Fruit fly (Drosophila melanogaster): ENCODE results near the gene pins.

Gene pins

dm6 chr3R:27558660-27559319 lies 23.9 kb upstream of the pins start, which contains the start of gene Klp98A (continued):
- no peak for TF ChIP-seq hbn (GFP tag; IDR thresholded peaks at IDR 0.05; ENCODE audit: partially characterized antibody)
- no peak for TF ChIP-seq Nf-YA (GFP tag; IDR thresholded peaks at IDR 0.05)
- TF ChIP-seq amos (GFP tag; IDR thresholded peaks at IDR 0.05; ENCODE audit: partially characterized antibody), result peak; percentile 51; the same call in 1 of the 2 replicates
- TF ChIP-seq CG13624 (GFP tag; optimal IDR thresholded peaks at IDR 0.05), result peak; percentile 70
- TF ChIP-seq CG3995 (GFP tag; optimal IDR thresholded peaks at IDR 0.05), result no peak
- TF ChIP-seq gcm (GFP tag; optimal IDR thresholded peaks at IDR 0.05), result no peak
- peak; percentile 3 for TF ChIP-seq CG7928 (GFP tag; optimal IDR thresholded peaks at IDR 0.05)
- TF ChIP-seq CG8290 (GFP tag; optimal IDR thresholded peaks at IDR 0.05), result peak; percentile 40
- TF ChIP-seq CG8290 (tag; optimal IDR thresholded peaks at IDR 0.05), result peak in 1 of 2 experiments; percentile 82
- peak; percentile 52 for TF ChIP-seq CG14710 (tag; optimal IDR thresholded peaks at IDR 0.05)
- no peak for TF ChIP-seq dysf (GFP tag; IDR thresholded peaks at IDR 0.05)
- TF ChIP-seq pita (GFP tag; optimal IDR thresholded peaks at IDR 0.05), result peak; percentile 84
- TF ChIP-seq CG10267 (tag; optimal IDR thresholded peaks at IDR 0.05), result peak; percentile 67
- peak; percentile 15; the same call in 1 of the 3 replicates for TF ChIP-seq row (GFP tag; IDR thresholded peaks at IDR 0.05)
- TF ChIP-seq NC2β (GFP tag; optimal IDR thresholded peaks at IDR 0.05), result peak; percentile 30
- TF ChIP-seq Ssrp (tag; optimal IDR thresholded peaks at IDR 0.05), result no peak
- TF ChIP-seq tio (GFP tag; optimal IDR thresholded peaks at IDR 0.05), result no peak
- peak; percentile 60; the same call in 1 of the 3 replicates for TF ChIP-seq Opbp (GFP tag; IDR thresholded peaks at IDR 0.05; ENCODE audit: partially characterized antibody)
- TF ChIP-seq CG32767 (GFP tag; IDR thresholded peaks at IDR 0.05), result peak; percentile 39; the same call in 1 of the 2 replicates
- TF ChIP-seq CG12155 (GFP tag; optimal IDR thresholded peaks at IDR 0.05), result peak; percentile 17
- TF ChIP-seq knrl (GFP tag; IDR thresholded peaks at IDR 0.05; ENCODE audit: partially characterized antibody), result peak; percentile 36; the same call in 1 of the 3 replicates
- 0 out of 3 replicates have a peak, but pooled peaks have one; percentile 6 for TF ChIP-seq Dbx (GFP tag; IDR thresholded peaks at IDR 0.05)
- TF ChIP-seq sens (GFP tag), result peak; percentile 82
- TF ChIP-seq gsb (GFP tag; IDR thresholded peaks at IDR 0.05), result no peak
- peak; percentile 41 for TF ChIP-seq CG17186 (GFP tag; optimal IDR thresholded peaks at IDR 0.05)
- TF ChIP-seq CHES-1-like (GFP tag; optimal IDR thresholded peaks at IDR 0.05), result peak; percentile 64
- TF ChIP-seq CG34422 (GFP tag; IDR thresholded peaks at IDR 0.05), result peak; percentile 8; the same call in 1 of the 3 replicates
- no peak for TF ChIP-seq E2f1 (GFP tag; IDR thresholded peaks at IDR 0.05)
- no peak for TF ChIP-seq cwo (GFP tag; optimal IDR thresholded peaks at IDR 0.05)
- TF ChIP-seq Sin3A (optimal IDR thresholded peaks at IDR 0.05), result peak; percentile 5
- peak; percentile 65 for TF ChIP-seq MESR4 (GFP tag; optimal IDR thresholded peaks at IDR 0.05)
- no peak for TF ChIP-seq NK7.1 (GFP tag; optimal IDR thresholded peaks at IDR 0.05)
- peak; percentile 55 for TF ChIP-seq HmgD (GFP tag; optimal IDR thresholded peaks at IDR 0.05)
- peak; percentile 1 for TF ChIP-seq dm (GFP tag; optimal IDR thresholded peaks at IDR 0.05)
- TF ChIP-seq caup (GFP tag; optimal IDR thresholded peaks at IDR 0.05; ENCODE audit: severe bottlenecking), result peak; percentile 6
- TF ChIP-seq CG15479 (GFP tag; optimal IDR thresholded peaks at IDR 0.05), result peak; percentile 17
- peak; percentile 9 for TF ChIP-seq CG8359 (GFP tag; optimal IDR thresholded peaks at IDR 0.05; ENCODE audit: borderline replicate concordance)
- TF ChIP-seq fd96Cb (tag; optimal IDR thresholded peaks at IDR 0.05), result no peak
- TF ChIP-seq CG31441 (GFP tag; IDR thresholded peaks at IDR 0.05), result no peak
- peak; percentile 22 for TF ChIP-seq sug (tag; optimal IDR thresholded peaks at IDR 0.05)
- peak; percentile 81 for TF ChIP-seq CG33213 (GFP tag; optimal IDR thresholded peaks at IDR 0.05)
- TF ChIP-seq nom (GFP tag; optimal IDR thresholded peaks at IDR 0.05), result peak; percentile 36
- TF ChIP-seq Kr (GFP tag; optimal IDR thresholded peaks at IDR 0.05), result no peak
- TF ChIP-seq CG18011 (GFP tag; optimal IDR thresholded peaks at IDR 0.05), result peak; percentile 59
- TF ChIP-seq Doc2 (GFP tag; IDR thresholded peaks at IDR 0.05), result no peak
- no peak for TF ChIP-seq luna (GFP tag; optimal IDR thresholded peaks at IDR 0.05)
- TF ChIP-seq hkb (optimal IDR thresholded peaks at IDR 0.05), result no peak
- no peak for TF ChIP-seq hkb (GFP tag; IDR thresholded peaks at IDR 0.05)
- peak; percentile 52 for TF ChIP-seq Sry-δ (GFP tag; optimal IDR thresholded peaks at IDR 0.05)
- TF ChIP-seq Lhr (GFP tag; optimal IDR thresholded peaks at IDR 0.05), result peak; percentile 82

Data from whole organism, embryonic.